Worm (Caenorhabditis elegans): Measurements from ENCODE around the gene nhr-262.
A peak's percentile ranks its signal among the peaks of the same experiment; 100 is the strongest.

The nhr-262 gene

DNA sequence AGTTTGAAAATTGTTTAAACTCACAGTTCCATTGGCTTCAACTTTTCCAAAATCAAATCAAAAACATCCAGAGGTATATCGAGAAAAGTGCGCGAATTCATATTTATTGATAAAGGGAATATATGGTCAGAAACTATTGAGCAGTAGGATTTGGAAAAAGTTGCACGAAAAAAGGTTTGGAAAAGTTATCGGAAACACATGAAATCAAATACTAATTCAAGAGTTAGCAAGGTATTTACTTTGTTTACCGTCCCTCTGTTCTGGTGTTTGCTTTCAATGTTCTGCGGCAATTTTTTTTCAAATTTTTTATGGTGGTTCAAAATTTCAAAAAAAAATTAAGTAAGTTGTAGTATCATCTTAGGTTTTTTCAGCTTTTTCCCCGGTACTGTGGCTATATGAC, 5.4 kb upstream of the nhr-262 start, which contains the start of gene fbxa-45:
fbxa-45 (minus strand) TSS at position 101 of the 400 bp plus-strand sequence.
- TF ChIP-seq pqm-1 (tag; optimal IDR thresholded peaks at IDR 0.05) (no peak), dve-1 (tag; optimal IDR thresholded peaks at IDR 0.05) (no peak), pat-9 (tag; optimal IDR thresholded peaks at IDR 0.05) (no peak), tbx-2 (tag; optimal IDR thresholded peaks at IDR 0.05) (no peak), mec-3 (tag; optimal IDR thresholded peaks at IDR 0.05; ENCODE audit: borderline replicate concordance) (no peak), nhr-232 (tag; optimal IDR thresholded peaks at IDR 0.05) (no peak), pha-4 (tag; optimal IDR thresholded peaks at IDR 0.05) (no peak), ceh-19 (GFP tag; optimal IDR thresholded peaks at IDR 0.05) (no peak), ceh-9 (tag; optimal IDR thresholded peaks at IDR 0.05) (no peak), fkh-6 (tag; optimal IDR thresholded peaks at IDR 0.05) (no peak), pax-1 (tag; optimal IDR thresholded peaks at IDR 0.05) (no peak), madf-2 (tag; optimal IDR thresholded peaks at IDR 0.05) (no peak), tbx-7 (tag; optimal IDR thresholded peaks at IDR 0.05) (no peak), Y22D7AL.16 (tag; optimal IDR thresholded peaks at IDR 0.05) (no peak), ceh-48 (tag; optimal IDR thresholded peaks at IDR 0.05) (no peak)

- TF ChIP-seq ztf-16 (tag; optimal IDR thresholded peaks at IDR 0.05) = no peak
Measured at ce11 chrV:16902726-16903125, 2.0 kb upstream of the nhr-262 start, which contains the start of gene srd-68. srd-68 (minus strand) TSS chrV:16902826.

ce11 chrV:16909871-16910270, 5.2 kb downstream of the nhr-262 start, which contains the start of gene F09C6.16:
F09C6.16 (minus strand) TSS chrV:16909971.
- TF ChIP-seq ceh-14 (tag; optimal IDR thresholded peaks at IDR 0.05) = no peak
- TF ChIP-seq T23F11.4 (GFP tag; optimal IDR thresholded peaks at IDR 0.05) = no peak
- TF ChIP-seq C08G9.2 (tag; optimal IDR thresholded peaks at IDR 0.05) = no peak
- no peak for TF ChIP-seq K02D7.2 (tag; optimal IDR thresholded peaks at IDR 0.05)
- TF ChIP-seq ceh-48 (tag; optimal IDR thresholded peaks at IDR 0.05) = no peak
- TF ChIP-seq ceh-22 (tag; optimal IDR thresholded peaks at IDR 0.05) = no peak
- no peak for TF ChIP-seq hlh-8 (tag; optimal IDR thresholded peaks at IDR 0.05)
- no peak for TF ChIP-seq Y22D7AL.16 (tag; optimal IDR thresholded peaks at IDR 0.05)
- TF ChIP-seq rnt-1 (tag; optimal IDR thresholded peaks at IDR 0.05) = no peak
- no peak for TF ChIP-seq pag-3 (tag; optimal IDR thresholded peaks at IDR 0.05; ENCODE audit: borderline replicate concordance)
- TF ChIP-seq nfya-1 (tag; optimal IDR thresholded peaks at IDR 0.05) = no peak
- no peak for TF ChIP-seq hlh-15 (tag; optimal IDR thresholded peaks at IDR 0.05)

- no peak for TF ChIP-seq gmeb-2 (tag; optimal IDR thresholded peaks at IDR 0.05)
- TF ChIP-seq ceh-30 (tag; optimal IDR thresholded peaks at IDR 0.05) = no peak
- no peak for TF ChIP-seq ceh-45 (GFP tag; IDR thresholded peaks at IDR 0.05)
- no peak for TF ChIP-seq unc-86 (tag; optimal IDR thresholded peaks at IDR 0.05)
- no peak for TF ChIP-seq Y22D7AL.16 (tag; optimal IDR thresholded peaks at IDR 0.05)
- no peak for TF ChIP-seq pqm-1 (tag; optimal IDR thresholded peaks at IDR 0.05)
Measured at ce11 chrV:16910864-16911263, 6.2 kb downstream of the nhr-262 start.

- TF ChIP-seq nfya-1 (tag; optimal IDR thresholded peaks at IDR 0.05) = no peak
- TF ChIP-seq elt-2 (tag; optimal IDR thresholded peaks at IDR 0.05) = peak; percentile 14
- TF ChIP-seq unc-55 (GFP tag; optimal IDR thresholded peaks at IDR 0.05) = no peak
Measured at ce11 chrV:16911294-16911693, 6.6 kb downstream of the nhr-262 start.

DNA sequence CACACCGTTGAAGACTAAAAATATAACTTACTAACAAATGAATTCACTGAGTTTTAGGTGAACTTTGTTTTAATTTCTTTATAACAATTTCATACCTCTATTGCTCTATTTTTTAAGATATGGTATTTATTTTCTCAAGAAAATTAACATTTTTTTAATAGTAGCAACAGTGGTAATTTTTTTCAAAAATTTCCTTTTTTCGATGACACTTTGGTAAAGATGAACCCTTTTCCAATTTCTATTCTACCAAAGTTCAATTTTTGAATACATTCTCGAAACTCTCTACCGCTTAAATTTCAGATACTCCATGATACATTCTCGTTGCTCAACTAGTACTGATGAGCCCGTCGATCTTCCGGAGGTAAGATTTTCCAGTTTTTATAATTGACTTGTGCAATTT, 7.2 kb downstream of the nhr-262 start, which contains the start of gene nhr-116:
nhr-116 (plus strand) TSS at position 301 of the 400 bp plus-strand sequence.
- TF ChIP-seq Y22D7AL.16 (tag; optimal IDR thresholded peaks at IDR 0.05) (no peak), fkh-6 (tag; optimal IDR thresholded peaks at IDR 0.05) (no peak), unc-3 (GFP tag; conservative IDR thresholded peaks at IDR 0.05) (no peak), unc-3 (tag; optimal IDR thresholded peaks at IDR 0.05) (no peak), ceh-48 (tag; optimal IDR thresholded peaks at IDR 0.05) (no peak), unc-55 (GFP tag; optimal IDR thresholded peaks at IDR 0.05) (no peak), tbx-2 (tag; optimal IDR thresholded peaks at IDR 0.05) (no peak), dmd-4 (tag; optimal IDR thresholded peaks at IDR 0.05; ENCODE audit: borderline replicate concordance) (no peak), fax-1 (tag; optimal IDR thresholded peaks at IDR 0.05) (no peak), tbx-7 (tag; optimal IDR thresholded peaks at IDR 0.05) (no peak), gmeb-2 (tag; optimal IDR thresholded peaks at IDR 0.05) (no peak), rnt-1 (tag; optimal IDR thresholded peaks at IDR 0.05) (no peak)

Data from whole organism, late embryonic.